Fruit fly (Drosophila melanogaster) whole organism, embryonic: ENCODE measurements around the gene mbm.

Experiments used
- Bdp1 ChIP-seq: fragments of 200-800 bp; sonication (Bioruptor generic); optimal IDR thresholded peaks from 3 replicates; lab custom pipeline; 2016; ENCODE audit warnings: missing biosample characterization, missing genetic modification characterization
- BtbVII ChIP-seq: fragments of 200-800 bp; sonication (Bioruptor generic); optimal IDR thresholded peaks from 3 replicates; lab custom pipeline; 2017; ENCODE audit warnings: missing biosample characterization, mild to moderate bottlenecking, missing genetic modification characterization
- CG11093 ChIP-seq: fragments of 200-800 bp; sonication (Bioruptor generic); IDR thresholded peaks from 3 replicates; pipeline ENCODE4 v1.3.6; 2022; ENCODE audit warnings: missing biosample characterization, missing genetic modification characterization
- CG11695 ChIP-seq: fragments of 200-800 bp; sonication (Bioruptor generic); IDR thresholded peaks from 3 replicates; pipeline ENCODE4 v1.3.6; 2022; ENCODE audit warnings: missing biosample characterization, missing genetic modification characterization
- CG17612 ChIP-seq: fragments of 200-800 bp; sonication (Bioruptor generic); IDR thresholded peaks from 2 replicates; pipeline ENCODE4 v1.3.6; 2022; ENCODE audit warnings: missing biosample characterization, missing genetic modification characterization
- CG2875 ChIP-seq: fragments of 200-800 bp; sonication (Bioruptor generic); optimal IDR thresholded peaks from 2 replicates; lab custom pipeline; 2017; ENCODE audit warnings: missing biosample characterization, mild to moderate bottlenecking, missing genetic modification characterization, missing genetic modification reagents
- CG34224 ChIP-seq: fragments of 200-800 bp; sonication (Bioruptor generic); IDR thresholded peaks from 3 replicates; pipeline ENCODE4 v1.3.6; 2022; ENCODE audit warnings: missing biosample characterization, missing genetic modification characterization; ENCODE audit not compliant: partially characterized antibody
- CG34376 ChIP-seq: fragments of 200-800 bp; sonication (Bioruptor generic); optimal IDR thresholded peaks from 2 replicates; lab custom pipeline; 2018; ENCODE audit warnings: missing biosample characterization, mild to moderate bottlenecking, missing genetic modification characterization
- CG43689 ChIP-seq: fragments of 200-800 bp; sonication (Bioruptor generic); IDR thresholded peaks from 2 replicates; pipeline ENCODE4 v1.3.6; 2022; ENCODE audit warnings: missing biosample characterization, missing genetic modification characterization
- CG4404 ChIP-seq: fragments of 200-800 bp; sonication (Bioruptor generic); IDR thresholded peaks from 2 replicates; pipeline ENCODE4 v1.3.6; 2022; ENCODE audit warnings: missing biosample characterization, missing genetic modification characterization
- CG7556 ChIP-seq: fragments of 200-800 bp; sonication (Bioruptor generic); optimal IDR thresholded peaks from 2 replicates; lab custom pipeline; 2017; ENCODE audit warnings: missing biosample characterization, mild to moderate bottlenecking, missing genetic modification characterization
- CG7839 ChIP-seq: fragments of 200-800 bp; sonication (Bioruptor generic); optimal IDR thresholded peaks from 3 replicates; lab custom pipeline; 2018; ENCODE audit warnings: missing biosample characterization, mild to moderate bottlenecking, missing genetic modification characterization, moderate library complexity
- CG9817 ChIP-seq: fragments of 200-800 bp; sonication (Bioruptor generic); optimal IDR thresholded peaks from 2 replicates; lab custom pipeline; 2018; ENCODE audit warnings: missing biosample characterization, mild to moderate bottlenecking, missing genetic modification characterization, moderate library complexity
- D ChIP-seq, 2 experiments: fragments of 200-800 bp in 1 of 2; fragments of >200 bp in 1 of 2; sonication (Bioruptor generic) in 1 of 2; optimal IDR thresholded peaks; 2 replicates in 1 of 2; 3 replicates in 1 of 2; lab custom pipeline; 2017; ENCODE audit warnings: mild to moderate bottlenecking in 1 of 2, missing biosample characterization in 1 of 2, missing genetic modification characterization in 1 of 2, missing genetic modification reagents in 1 of 2
- Dp ChIP-seq: fragments of 200-800 bp; sonication (Bioruptor generic); optimal IDR thresholded peaks from 2 replicates; lab custom pipeline; 2018; ENCODE audit warnings: missing biosample characterization, mild to moderate bottlenecking, missing genetic modification characterization, moderate library complexity
- E2f2 ChIP-seq: fragments of 200-800 bp; sonication (Bioruptor generic); IDR thresholded peaks from 2 replicates; pipeline ENCODE4 v1.3.6; 2022; ENCODE audit warnings: missing biosample characterization, missing genetic modification characterization
- H15 ChIP-seq: fragments of 200-800 bp; sonication (Bioruptor generic); IDR thresholded peaks from 3 replicates; pipeline ENCODE4 v1.3.6; 2022; ENCODE audit warnings: missing biosample characterization, missing genetic modification characterization
- HLH3B ChIP-seq: fragments of 200-800 bp; sonication (Bioruptor generic); IDR thresholded peaks from 2 replicates; pipeline ENCODE4 v1.3.6; 2022; ENCODE audit warnings: missing biosample characterization, missing genetic modification characterization
- Hr51 ChIP-seq, 2 experiments: fragments of 200-800 bp; sonication (Bioruptor generic); optimal IDR thresholded peaks; 2 replicates in 1 of 2; 3 replicates in 1 of 2; lab custom pipeline; 2016 to 2018; ENCODE audit warnings: missing biosample characterization in 2 of 2, missing genetic modification characterization in 2 of 2, mild to moderate bottlenecking in 1 of 2, moderate library complexity in 1 of 2
- Myb ChIP-seq: fragments of 200-800 bp; sonication (Bioruptor generic); optimal IDR thresholded peaks from 2 replicates; lab custom pipeline; 2016; ENCODE audit warnings: missing biosample characterization, missing genetic modification characterization
- Nf-YA ChIP-seq: fragments of 200-800 bp; sonication (Bioruptor generic); IDR thresholded peaks from 2 replicates; pipeline ENCODE4 v1.3.6; 2022; ENCODE audit warnings: missing biosample characterization, missing genetic modification characterization
- Pdp1 ChIP-seq, 2 experiments: fragments of 200-800 bp; sonication (Bioruptor generic); optimal IDR thresholded peaks; 3 replicates each; lab custom pipeline; 2016; ENCODE audit warnings: missing biosample characterization in 2 of 2, missing genetic modification characterization in 2 of 2, mild to moderate bottlenecking in 1 of 2, moderate library complexity in 1 of 2
- Rx ChIP-seq: fragments of 200-800 bp; sonication (Bioruptor generic); IDR thresholded peaks from 2 replicates; pipeline ENCODE4 v1.3.6; 2022; ENCODE audit warnings: missing biosample characterization, missing genetic modification characterization
- Sry-δ ChIP-seq: fragments of 200-800 bp; sonication (Bioruptor generic); optimal IDR thresholded peaks from 2 replicates; lab custom pipeline; 2016; ENCODE audit warnings: missing biosample characterization, missing genetic modification characterization
- TFAM ChIP-seq: fragments of 200-800 bp; sonication (Bioruptor generic); optimal IDR thresholded peaks from 2 replicates; lab custom pipeline; 2017; ENCODE audit warnings: missing biosample characterization, missing genetic modification characterization, inconsistent platforms
- ash1 ChIP-seq: fragments of 200-800 bp; sonication (Bioruptor generic); optimal IDR thresholded peaks from 2 replicates; lab custom pipeline; 2018; ENCODE audit warnings: missing biosample characterization, mild to moderate bottlenecking, missing genetic modification characterization
- caup ChIP-seq: fragments of 200-800 bp; sonication (Bioruptor generic); optimal IDR thresholded peaks from 3 replicates; lab custom pipeline; 2017; ENCODE audit warnings: missing biosample characterization, mild to moderate bottlenecking, missing genetic modification characterization, moderate library complexity; ENCODE audit not compliant: severe bottlenecking
- gcm ChIP-seq: fragments of 200-800 bp; sonication (Bioruptor generic); optimal IDR thresholded peaks from 2 replicates; lab custom pipeline; 2019; ENCODE audit warnings: missing biosample characterization, mild to moderate bottlenecking, missing genetic modification characterization, moderate library complexity
- grn ChIP-seq: fragments of 200-800 bp; sonication (Bioruptor generic); optimal IDR thresholded peaks from 3 replicates; lab custom pipeline; 2017; ENCODE audit warnings: missing biosample characterization, missing genetic modification characterization
- hth ChIP-seq: fragments of >200 bp; optimal IDR thresholded peaks from 2 replicates; lab custom pipeline; 2017; ENCODE audit warnings: inconsistent platforms
- kah ChIP-seq: fragments of 200-800 bp; sonication (Bioruptor generic); optimal IDR thresholded peaks from 2 replicates; lab custom pipeline; 2018; ENCODE audit warnings: missing biosample characterization, mild to moderate bottlenecking, missing genetic modification characterization
- ken ChIP-seq: fragments of 200-800 bp; sonication (Bioruptor generic); IDR thresholded peaks from 3 replicates; pipeline ENCODE4 v1.3.6; 2022; ENCODE audit warnings: missing biosample characterization, missing genetic modification characterization
- lab ChIP-seq: fragments of 200-800 bp; sonication (Bioruptor generic); optimal IDR thresholded peaks from 3 replicates; lab custom pipeline; 2017; ENCODE audit warnings: missing biosample characterization, missing genetic modification characterization, mild to moderate bottlenecking, moderate library complexity, missing genetic modification reagents
- luna ChIP-seq: fragments of 200-800 bp; sonication (Bioruptor generic); optimal IDR thresholded peaks from 2 replicates; lab custom pipeline; 2016; ENCODE audit warnings: missing biosample characterization, missing genetic modification characterization
- mam ChIP-seq: fragments of 200-800 bp; sonication (Bioruptor generic); optimal IDR thresholded peaks from 3 replicates; lab custom pipeline; 2016; ENCODE audit warnings: missing biosample characterization, missing genetic modification characterization
- nerfin-2 ChIP-seq: fragments of 200-800 bp; sonication (Bioruptor generic); IDR thresholded peaks from 2 replicates; pipeline ENCODE4 v1.3.6; 2022; ENCODE audit warnings: missing biosample characterization, missing genetic modification characterization; ENCODE audit not compliant: partially characterized antibody
- oc ChIP-seq: fragments of 200-800 bp; sonication (Bioruptor generic); optimal IDR thresholded peaks from 2 replicates; lab custom pipeline; 2018; ENCODE audit warnings: missing biosample characterization, mild to moderate bottlenecking, missing genetic modification characterization, moderate library complexity
- odd ChIP-seq: fragments of 200-800 bp; sonication (Bioruptor generic); optimal IDR thresholded peaks from 2 replicates; lab custom pipeline; 2017; ENCODE audit warnings: missing biosample characterization, mild to moderate bottlenecking, missing genetic modification characterization
- otp ChIP-seq: fragments of 200-800 bp; sonication (Bioruptor generic); IDR thresholded peaks from 3 replicates; pipeline ENCODE4, ENCODE4 v1.3.6; 2022; ENCODE audit warnings: missing biosample characterization, missing genetic modification characterization
- ranshi ChIP-seq: fragments of 200-800 bp; sonication (Bioruptor generic); IDR thresholded peaks from 2 replicates; pipeline ENCODE4 v1.3.6; 2022; ENCODE audit warnings: missing biosample characterization, missing genetic modification characterization
- row ChIP-seq: fragments of 200-800 bp; sonication (Bioruptor generic); IDR thresholded peaks from 3 replicates; pipeline ENCODE4 v1.3.6; 2022; ENCODE audit warnings: missing biosample characterization, missing genetic modification characterization
- sug ChIP-seq: fragments of 200-800 bp; optimal IDR thresholded peaks from 2 replicates; lab custom pipeline; 2019; ENCODE audit warnings: missing biosample characterization, mild to moderate bottlenecking, missing genetic modification characterization, moderate library complexity
- tgo ChIP-seq: fragments of 200-800 bp; sonication (Bioruptor generic); IDR thresholded peaks from 3 replicates; pipeline ENCODE4 v1.3.6; 2022; ENCODE audit warnings: missing biosample characterization, missing genetic modification characterization
- tin ChIP-seq: fragments of 200-800 bp; sonication (Bioruptor generic); optimal IDR thresholded peaks from 3 replicates; lab custom pipeline; 2016; ENCODE audit warnings: missing biosample characterization, missing genetic modification characterization
- tx ChIP-seq: fragments of 200-800 bp; sonication (Bioruptor generic); optimal IDR thresholded peaks from 2 replicates; lab custom pipeline; 2016; ENCODE audit warnings: missing biosample characterization, missing genetic modification characterization
- vfl ChIP-seq: fragments of 200-800 bp; sonication (Bioruptor generic); optimal IDR thresholded peaks from 2 replicates; lab custom pipeline; 2016; ENCODE audit warnings: missing biosample characterization, missing genetic modification characterization
- vnd ChIP-seq: fragments of 200-800 bp; sonication (Bioruptor generic); IDR thresholded peaks from 3 replicates; pipeline ENCODE4 v1.3.6; 2022; ENCODE audit warnings: missing biosample characterization, missing genetic modification characterization; ENCODE audit not compliant: partially characterized antibody
- wdn ChIP-seq: fragments of 200-800 bp; sonication (Bioruptor generic); IDR thresholded peaks from 2 replicates; pipeline ENCODE4 v1.3.6; 2022; ENCODE audit warnings: missing biosample characterization, missing genetic modification characterization

Gene mbm

dm6 chr2L:224599-225385 lies 48.7 kb downstream of the mbm start (continued):
- TF ChIP-seq CG2875 (peak; percentile 28), oc (tag; lab: Kevin White, UChicago) (no peak), hth (lab: Kevin White, UChicago) (no peak), CG17612 (GFP tag; lab: Robert Waterston, UW) (no peak), tgo (GFP tag; lab: Robert Waterston, UW) (peak; percentile 76), tin (peak; percentile 53), CG34224 (GFP tag; lab: Robert Waterston, UW) (0 out of 3 replicates have a peak, but pooled peaks have one; percentile 4), grn (GFP tag; lab: Kevin White, UChicago) (no peak), Nf-YA (GFP tag; lab: Robert Waterston, UW) (0 out of 2 replicates have a peak, but pooled peaks have one; percentile 22), CG4404 (GFP tag; lab: Robert Waterston, UW) (peak; percentile 53), CG11695 (GFP tag; lab: Robert Waterston, UW) (0 out of 3 replicates have a peak, but pooled peaks have one; percentile 46), E2f2 (GFP tag; lab: Robert Waterston, UW) (no peak; the same call in 1 of the 2 replicates), HLH3B (peak; percentile 59), gcm (GFP tag; lab: Kevin White, UChicago) (no peak), Hr51 (GFP tag; optimal IDR thresholded peaks at IDR 0.05; lab: Kevin White, UChicago) (peak; percentile 44 to 70), CG7839 (tag; lab: Kevin White, UChicago) (no peak), Bdp1 (GFP tag; lab: Kevin White, UChicago) (peak; percentile 38), row (peak; percentile 86), BtbVII (peak; percentile 70), Pdp1 (GFP tag; optimal IDR thresholded peaks at IDR 0.05; lab: Kevin White, UChicago) (peak; percentile 46 to 58), CG34376 (peak; percentile 21), Rx (0 out of 2 replicates have a peak, but pooled peaks have one; percentile 18), tx (GFP tag; lab: Kevin White, UChicago) (peak; percentile 30), CG43689 (GFP tag; lab: Robert Waterston, UW) (0 out of 2 replicates have a peak, but pooled peaks have one; percentile 7), sug (tag; lab: Kevin White, UChicago) (peak; percentile 52), luna (GFP tag; lab: Kevin White, UChicago) (no peak), Dp (GFP tag; lab: Kevin White, UChicago) (no peak), Myb (peak; percentile 3), caup (peak; percentile 45), H15 (GFP tag; lab: Robert Waterston, UW) (peak; percentile 43; the same call in 1 of the 3 replicates), CG9817 (peak; percentile 49), ranshi (GFP tag; lab: Robert Waterston, UW) (no peak; the same call in 1 of the 2 replicates), wdn (GFP tag; lab: Robert Waterston, UW) (peak; percentile 52; the same call in 1 of the 2 replicates), odd (GFP tag; lab: Kevin White, UChicago) (peak; percentile 58), nerfin-2 (GFP tag; lab: Robert Waterston, UW) (no peak), CG11093 (GFP tag; lab: Robert Waterston, UW) (peak; percentile 56; the same call in 1 of the 3 replicates), vnd (no peak), CG7556 (GFP tag; lab: Kevin White, UChicago) (peak; percentile 82), ash1 (GFP tag; lab: Kevin White, UChicago) (no peak), ken (GFP tag; lab: Robert Waterston, UW) (peak; percentile 58; the same call in 1 of the 3 replicates), kah (peak; percentile 18), otp (peak; percentile 60; the same call in 2 of the 3 replicates), Sry-δ (GFP tag; lab: Kevin White, UChicago) (peak; percentile 11), vfl (GFP tag; lab: Kevin White, UChicago) (peak; percentile 16), D (optimal IDR thresholded peaks at IDR 0.05; lab: Kevin White, UChicago) (no peak), D (GFP tag; optimal IDR thresholded peaks at IDR 0.05; lab: Kevin White, UChicago) (peak; percentile 59), TFAM (GFP tag; lab: Kevin White, UChicago) (peak; percentile 10), lab (GFP tag; lab: Kevin White, UChicago) (peak; percentile 84), mam (GFP tag; lab: Kevin White, UChicago) (peak; percentile 60)
